Fruit fly (Drosophila melanogaster) whole organism, embryonic: Measurements from ENCODE around the gene CG42795.
A peak's percentile ranks its signal among the peaks of the same experiment; 100 is the strongest.

ENCODE experiments used
- Atf6 ChIP-seq: fragments of 200-800 bp; sonication (Bioruptor generic); IDR thresholded peaks from 2 replicates; pipeline ENCODE4 v1.3.6; 2022; ENCODE audit warnings: missing biosample characterization, missing genetic modification characterization
- CG12071 ChIP-seq: fragments of 200-800 bp; sonication (Bioruptor generic); optimal IDR thresholded peaks from 3 replicates; lab custom pipeline; 2018; ENCODE audit warnings: missing biosample characterization, mild to moderate bottlenecking, missing genetic modification characterization
- CG12104 ChIP-seq: fragments of 200-800 bp; sonication (Bioruptor generic); optimal IDR thresholded peaks from 3 replicates; lab custom pipeline; 2016; ENCODE audit warnings: missing biosample characterization, missing genetic modification characterization
- CG12219 ChIP-seq: fragments of 200-800 bp; sonication (Bioruptor generic); optimal IDR thresholded peaks from 3 replicates; lab custom pipeline; 2018; ENCODE audit warnings: missing biosample characterization, mild to moderate bottlenecking, missing genetic modification characterization
- CG13424 ChIP-seq: fragments of 200-800 bp; sonication (Bioruptor generic); optimal IDR thresholded peaks from 2 replicates; lab custom pipeline; 2019; ENCODE audit warnings: missing biosample characterization, mild to moderate bottlenecking, missing genetic modification characterization, moderate library complexity
- CG14860 ChIP-seq: fragments of 200-800 bp; sonication (Bioruptor generic); IDR thresholded peaks from 3 replicates; pipeline ENCODE4 v1.3.6; 2022; ENCODE audit warnings: missing biosample characterization, missing genetic modification characterization; ENCODE audit not compliant: partially characterized antibody
- CG15269 ChIP-seq: fragments of 200-800 bp; sonication (Bioruptor generic); optimal IDR thresholded peaks from 2 replicates; lab custom pipeline; 2018; ENCODE audit warnings: missing biosample characterization, mild to moderate bottlenecking, missing genetic modification characterization, moderate library complexity
- CG15601 ChIP-seq: fragments of 200-800 bp; sonication (Bioruptor generic); optimal IDR thresholded peaks from 3 replicates; lab custom pipeline; 2019; ENCODE audit warnings: missing biosample characterization, mild to moderate bottlenecking, missing genetic modification characterization, moderate library complexity
- CG16815 ChIP-seq: fragments of 200-800 bp; sonication (Bioruptor generic); optimal IDR thresholded peaks from 3 replicates; lab custom pipeline; 2017; ENCODE audit warnings: missing biosample characterization, mild to moderate bottlenecking, missing genetic modification characterization
- CG18599 ChIP-seq: fragments of 200-800 bp; sonication (Bioruptor generic); optimal IDR thresholded peaks from 3 replicates; lab custom pipeline; 2017; ENCODE audit warnings: missing biosample characterization, missing genetic modification characterization, mild to moderate bottlenecking, moderate library complexity, missing genetic modification reagents
- CG2116 ChIP-seq: fragments of 200-800 bp; sonication (Bioruptor generic); optimal IDR thresholded peaks from 3 replicates; lab custom pipeline; 2018; ENCODE audit warnings: missing biosample characterization, mild to moderate bottlenecking, missing genetic modification characterization
- CG2199 ChIP-seq: fragments of 200-800 bp; sonication (Bioruptor generic); IDR thresholded peaks from 3 replicates; pipeline ENCODE4 v1.3.6; 2022; ENCODE audit warnings: missing biosample characterization, missing genetic modification characterization
- CG2875 ChIP-seq: fragments of 200-800 bp; sonication (Bioruptor generic); optimal IDR thresholded peaks from 2 replicates; lab custom pipeline; 2017; ENCODE audit warnings: missing biosample characterization, mild to moderate bottlenecking, missing genetic modification characterization, missing genetic modification reagents
- CG30403 ChIP-seq: fragments of 200-800 bp; sonication (Bioruptor generic); optimal IDR thresholded peaks from 3 replicates; lab custom pipeline; 2016; ENCODE audit warnings: missing biosample characterization, missing genetic modification characterization
- CG33213 ChIP-seq: fragments of 200-800 bp; sonication (Bioruptor generic); optimal IDR thresholded peaks from 3 replicates; lab custom pipeline; 2016; ENCODE audit warnings: missing biosample characterization, missing genetic modification characterization
- CG34224 ChIP-seq: fragments of 200-800 bp; sonication (Bioruptor generic); IDR thresholded peaks from 3 replicates; pipeline ENCODE4 v1.3.6; 2022; ENCODE audit warnings: missing biosample characterization, missing genetic modification characterization; ENCODE audit not compliant: partially characterized antibody
- CG4730 ChIP-seq: fragments of 200-800 bp; sonication (Bioruptor generic); IDR thresholded peaks from 2 replicates; pipeline ENCODE4 v1.3.6; 2022; ENCODE audit warnings: missing biosample characterization, missing genetic modification characterization
- CG5180 ChIP-seq: fragments of 200-800 bp; sonication (Bioruptor generic); optimal IDR thresholded peaks from 3 replicates; lab custom pipeline; 2017; ENCODE audit warnings: missing biosample characterization, missing genetic modification characterization, mild to moderate bottlenecking, moderate library complexity, missing genetic modification reagents
- CG6272 ChIP-seq: fragments of 200-800 bp; sonication (Bioruptor generic); IDR thresholded peaks from 2 replicates; pipeline ENCODE4 v1.3.6; 2022; ENCODE audit warnings: missing biosample characterization, missing genetic modification characterization
- CG6791 ChIP-seq: fragments of 200-800 bp; sonication (Bioruptor generic); IDR thresholded peaks from 3 replicates; pipeline ENCODE4 v1.3.6; 2022; ENCODE audit warnings: missing biosample characterization, missing genetic modification characterization; ENCODE audit not compliant: partially characterized antibody
- CG7357 ChIP-seq: fragments of 200-800 bp; sonication (Bioruptor generic); IDR thresholded peaks from 3 replicates; pipeline ENCODE4 v1.3.6; 2022; ENCODE audit warnings: missing biosample characterization, missing genetic modification characterization
- CG7556 ChIP-seq: fragments of 200-800 bp; sonication (Bioruptor generic); optimal IDR thresholded peaks from 2 replicates; lab custom pipeline; 2017; ENCODE audit warnings: missing biosample characterization, mild to moderate bottlenecking, missing genetic modification characterization
- CG8944 ChIP-seq: fragments of 200-800 bp; sonication (Bioruptor generic); optimal IDR thresholded peaks from 3 replicates; lab custom pipeline; 2016; ENCODE audit warnings: missing biosample characterization, missing genetic modification characterization
- Dref ChIP-seq: fragments of 200-800 bp; sonication (Bioruptor generic); IDR thresholded peaks from 2 replicates; pipeline ENCODE4 v1.3.6; 2022; ENCODE audit warnings: missing biosample characterization, missing genetic modification characterization
- E2f1 ChIP-seq: fragments of 200-800 bp; sonication (Bioruptor generic); IDR thresholded peaks from 2 replicates; pipeline ENCODE4 v1.3.6; 2022; ENCODE audit warnings: missing biosample characterization, missing genetic modification characterization
- HLH54F ChIP-seq: fragments of 200-800 bp; sonication (Bioruptor generic); optimal IDR thresholded peaks from 3 replicates; lab custom pipeline; 2016; ENCODE audit warnings: missing biosample characterization, missing genetic modification characterization
- Hr78 ChIP-seq, 2 experiments: fragments of 200-800 bp in 1 of 2; fragments of >200 bp in 1 of 2; sonication (Bioruptor generic) in 1 of 2; optimal IDR thresholded peaks; 2 replicates each; lab custom pipeline; 2017 to 2019; ENCODE audit warnings: missing biosample characterization in 2 of 2, missing genetic modification characterization in 2 of 2, mild to moderate bottlenecking in 1 of 2, moderate library complexity in 1 of 2
- NfI ChIP-seq: fragments of 200-800 bp; sonication (Bioruptor generic); optimal IDR thresholded peaks from 3 replicates; lab custom pipeline; 2018; ENCODE audit warnings: missing biosample characterization, mild to moderate bottlenecking, missing genetic modification characterization, moderate library complexity
- Ravus ChIP-seq: fragments of 200-800 bp; sonication (Bioruptor generic); IDR thresholded peaks from 2 replicates; pipeline ENCODE4 v1.3.6; 2022; ENCODE audit warnings: missing biosample characterization, missing genetic modification characterization
- Six4 ChIP-seq: fragments of 200-800 bp; sonication (Bioruptor generic); optimal IDR thresholded peaks from 2 replicates; lab custom pipeline; 2016; ENCODE audit warnings: missing biosample characterization, missing genetic modification characterization
- Sry-β ChIP-seq: fragments of 200-800 bp; sonication (Bioruptor generic); optimal IDR thresholded peaks from 2 replicates; lab custom pipeline; 2018; ENCODE audit warnings: missing biosample characterization, mild to moderate bottlenecking, missing genetic modification characterization, moderate library complexity
- Tbp ChIP-seq: fragments of >200 bp; optimal IDR thresholded peaks from 2 replicates; lab custom pipeline; 2018; ENCODE audit warnings: missing biosample characterization, missing genetic modification characterization
- bowl ChIP-seq: fragments of 200-800 bp; sonication (Bioruptor generic); IDR thresholded peaks from 2 replicates; pipeline ENCODE4 v1.3.6; 2022; ENCODE audit warnings: missing biosample characterization, missing genetic modification characterization
- cg ChIP-seq: fragments of 200-800 bp; sonication (Bioruptor generic); optimal IDR thresholded peaks from 3 replicates; lab custom pipeline; 2019; ENCODE audit warnings: missing biosample characterization, mild to moderate bottlenecking, missing genetic modification characterization, moderate library complexity
- da ChIP-seq: fragments of 200-800 bp; sonication (Bioruptor generic); optimal IDR thresholded peaks from 2 replicates; lab custom pipeline; 2016; ENCODE audit warnings: missing biosample characterization, missing genetic modification characterization
- dan ChIP-seq: fragments of 200-800 bp; sonication (Bioruptor generic); IDR thresholded peaks from 2 replicates; pipeline ENCODE4 v1.3.6; 2022; ENCODE audit warnings: missing biosample characterization, missing genetic modification characterization
- dysf ChIP-seq: fragments of 200-800 bp; sonication (Bioruptor generic); IDR thresholded peaks from 3 replicates; pipeline ENCODE4 v1.3.6; 2022; ENCODE audit warnings: missing biosample characterization, missing genetic modification characterization
- emc ChIP-seq: fragments of 200-800 bp; sonication (Bioruptor generic); optimal IDR thresholded peaks from 2 replicates; lab custom pipeline; 2016; ENCODE audit warnings: missing biosample characterization, missing genetic modification characterization
- ewg ChIP-seq: fragments of 200-800 bp; sonication (Bioruptor generic); optimal IDR thresholded peaks from 3 replicates; lab custom pipeline; 2017; ENCODE audit warnings: mild to moderate bottlenecking, missing biosample characterization, missing genetic modification reagents, missing genetic modification characterization
- ham ChIP-seq: fragments of 200-800 bp; sonication (Bioruptor generic); IDR thresholded peaks from 2 replicates; pipeline ENCODE4 v1.3.6; 2022; ENCODE audit warnings: missing biosample characterization, missing genetic modification characterization
- lmd ChIP-seq: fragments of 200-800 bp; sonication (Bioruptor generic); IDR thresholded peaks from 2 replicates; pipeline ENCODE4 v1.3.6; 2022; ENCODE audit warnings: missing biosample characterization, missing genetic modification characterization
- mam ChIP-seq: fragments of 200-800 bp; sonication (Bioruptor generic); optimal IDR thresholded peaks from 3 replicates; lab custom pipeline; 2016; ENCODE audit warnings: missing biosample characterization, missing genetic modification characterization
- otp ChIP-seq: fragments of 200-800 bp; sonication (Bioruptor generic); IDR thresholded peaks from 3 replicates; pipeline ENCODE4, ENCODE4 v1.3.6; 2022; ENCODE audit warnings: missing biosample characterization, missing genetic modification characterization
- schlank ChIP-seq: fragments of 200-800 bp; sonication (Bioruptor generic); optimal IDR thresholded peaks from 2 replicates; lab custom pipeline; 2018; ENCODE audit warnings: missing biosample characterization, mild to moderate bottlenecking, missing genetic modification characterization
- sd ChIP-seq: fragments of 200-800 bp; sonication (Bioruptor generic); optimal IDR thresholded peaks from 3 replicates; lab custom pipeline; 2018; ENCODE audit warnings: missing biosample characterization, mild to moderate bottlenecking, missing genetic modification characterization, moderate library complexity
- slbo ChIP-seq: fragments of 200-800 bp; sonication (Bioruptor generic); IDR thresholded peaks from 2 replicates; pipeline ENCODE4 v1.3.6; 2022; ENCODE audit warnings: missing biosample characterization, missing genetic modification characterization
- ssp ChIP-seq: fragments of 200-800 bp; sonication (Bioruptor generic); IDR thresholded peaks from 2 replicates; pipeline ENCODE4 v1.3.6; 2022; ENCODE audit warnings: missing biosample characterization, missing genetic modification characterization
- sug ChIP-seq: fragments of 200-800 bp; optimal IDR thresholded peaks from 2 replicates; lab custom pipeline; 2019; ENCODE audit warnings: missing biosample characterization, mild to moderate bottlenecking, missing genetic modification characterization, moderate library complexity
- tup ChIP-seq: fragments of 200-800 bp; sonication (Bioruptor generic); optimal IDR thresholded peaks from 2 replicates; lab custom pipeline; 2016; ENCODE audit warnings: missing biosample characterization, mild to moderate bottlenecking, missing genetic modification characterization, moderate library complexity
- twi ChIP-seq: fragments of 200-800 bp; optimal IDR thresholded peaks from 2 replicates; lab custom pipeline; 2019; ENCODE audit warnings: missing biosample characterization, mild to moderate bottlenecking, missing genetic modification characterization, moderate library complexity
- wek ChIP-seq: fragments of 200-800 bp; sonication (Bioruptor generic); optimal IDR thresholded peaks from 3 replicates; lab custom pipeline; 2018; ENCODE audit warnings: missing biosample characterization, mild to moderate bottlenecking, missing genetic modification characterization, moderate library complexity

Gene CG42795

DNA sequence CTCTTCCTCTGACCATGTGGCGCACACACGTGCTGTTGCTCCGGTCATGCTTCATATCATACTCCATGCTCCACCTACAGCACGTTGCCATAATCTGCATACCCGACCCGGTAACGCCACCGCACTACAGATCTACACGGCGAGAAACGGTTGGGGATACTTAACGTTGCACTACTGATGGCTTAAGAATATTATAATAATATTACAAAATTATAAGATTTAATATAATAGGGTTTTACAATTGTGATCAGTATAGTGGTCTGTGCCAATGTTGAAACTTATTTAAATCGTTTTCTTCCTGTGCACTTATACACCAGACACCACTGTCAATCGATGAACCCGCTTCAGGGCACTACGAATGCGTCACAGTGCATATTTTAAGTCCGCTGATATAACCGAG is 12.1 kb upstream of the CG42795 start (continued):
- TF ChIP-seq CG15269 (tag; lab: Kevin White, UChicago), result peak; percentile 75
- TF ChIP-seq CG14860 (GFP tag; lab: Robert Waterston, UW), result no peak
- TF ChIP-seq CG2875 (GFP tag; lab: Kevin White, UChicago), result peak; percentile 60
- TF ChIP-seq CG8944 (GFP tag; lab: Kevin White, UChicago), result no peak
- no peak for TF ChIP-seq emc (GFP tag; lab: Kevin White, UChicago)
- no peak for TF ChIP-seq schlank
- peak; percentile 63 for TF ChIP-seq NfI (GFP tag; lab: Kevin White, UChicago)
- peak; percentile 39 for TF ChIP-seq twi
- peak; percentile 73 for TF ChIP-seq CG13424 (tag; lab: Kevin White, UChicago)
- no peak for TF ChIP-seq HLH54F (GFP tag; lab: Kevin White, UChicago)
- no peak for TF ChIP-seq CG15601 (tag; lab: Kevin White, UChicago)
- TF ChIP-seq CG4730 (GFP tag; lab: Robert Waterston, UW), result peak; percentile 69
- no peak for TF ChIP-seq Dref (GFP tag; lab: Robert Waterston, UW)
- TF ChIP-seq CG5180 (GFP tag; lab: Kevin White, UChicago), result peak; percentile 23
- TF ChIP-seq Six4 (GFP tag; lab: Kevin White, UChicago), result peak; percentile 49
- peak; percentile 84 for TF ChIP-seq lmd
- no peak for TF ChIP-seq tup
- TF ChIP-seq ssp (GFP tag; lab: Robert Waterston, UW), result peak; percentile 70
- peak; percentile 12 for TF ChIP-seq sd (tag; lab: Kevin White, UChicago)
- TF ChIP-seq CG33213 (GFP tag; lab: Kevin White, UChicago), result no peak
- TF ChIP-seq CG16815 (GFP tag; lab: Kevin White, UChicago), result peak; percentile 25
- TF ChIP-seq dan (GFP tag; lab: Robert Waterston, UW), result no peak
- peak; percentile 51; the same call in 1 of the 3 replicates for TF ChIP-seq CG7357 (GFP tag; lab: Robert Waterston, UW)
- no peak for TF ChIP-seq ham (GFP tag; lab: Robert Waterston, UW)
- peak; percentile 51; the same call in 1 of the 2 replicates for TF ChIP-seq CG6272 (GFP tag; lab: Robert Waterston, UW)
- TF ChIP-seq CG12104 (GFP tag; lab: Kevin White, UChicago), result peak; percentile 30
- no peak for TF ChIP-seq otp (GFP tag; lab: Robert Waterston, UW)
- no peak for TF ChIP-seq mam
- peak; percentile 49 for TF ChIP-seq CG12219
- no peak for TF ChIP-seq sug (tag; lab: Kevin White, UChicago)
- TF ChIP-seq wek (GFP tag; lab: Kevin White, UChicago), result no peak
- TF ChIP-seq Sry-β (GFP tag; lab: Kevin White, UChicago), result no peak
- TF ChIP-seq slbo (GFP tag; lab: Robert Waterston, UW), result peak; percentile 64
- peak; percentile 41 for TF ChIP-seq Ravus
- no peak for TF ChIP-seq Tbp
- TF ChIP-seq CG18599 (GFP tag; lab: Kevin White, UChicago), result peak; percentile 54
- TF ChIP-seq E2f1 (GFP tag; lab: Robert Waterston, UW), result peak; percentile 55; the same call in 1 of the 2 replicates
- peak; percentile 60 for TF ChIP-seq CG30403 (GFP tag; lab: Kevin White, UChicago)
- no peak for TF ChIP-seq Hr78 (GFP tag; optimal IDR thresholded peaks at IDR 0.05; lab: Kevin White, UChicago)
- no peak for TF ChIP-seq CG7556 (GFP tag; lab: Kevin White, UChicago)
- peak; percentile 59; the same call in 1 of the 3 replicates for TF ChIP-seq CG2199 (GFP tag; lab: Robert Waterston, UW)
- TF ChIP-seq ewg, result peak; percentile 65
- TF ChIP-seq CG2116, result no peak
- no peak for TF ChIP-seq bowl (GFP tag; lab: Robert Waterston, UW)
- TF ChIP-seq cg (GFP tag; lab: Kevin White, UChicago), result no peak
- no peak for TF ChIP-seq CG6791
- TF ChIP-seq da, result no peak
- TF ChIP-seq CG34224 (GFP tag; lab: Robert Waterston, UW), result no peak
- no peak; the same call in 1 of the 2 replicates for TF ChIP-seq Atf6 (GFP tag; lab: Robert Waterston, UW)
- TF ChIP-seq CG12071, result peak; percentile 48
- TF ChIP-seq dysf (GFP tag; lab: Robert Waterston, UW), result peak; percentile 81
